Fruit fly (Drosophila melanogaster) whole organism, pupa: ENCODE measurements around the gene CG17197.

Experiments
- CG12605 ChIP-seq: fragments of 200-800 bp; sonication (Bioruptor generic); IDR thresholded peaks from 2 replicates; pipeline ENCODE4 v1.3.6; 2022; ENCODE audit warnings: missing biosample characterization, missing genetic modification characterization
- CG13204 ChIP-seq: fragments of 200-800 bp; sonication (Bioruptor generic); optimal IDR thresholded peaks from 2 replicates; lab custom pipeline; 2018; ENCODE audit warnings: missing biosample characterization, mild to moderate bottlenecking, missing genetic modification characterization, moderate library complexity
- CG14655 ChIP-seq: fragments of 200-800 bp; sonication (Bioruptor generic); optimal IDR thresholded peaks from 3 replicates; lab custom pipeline; 2017; ENCODE audit warnings: mild to moderate bottlenecking, missing biosample characterization, missing genetic modification reagents, missing genetic modification characterization
- CG15710 ChIP-seq: fragments of 200-800 bp; sonication (Bioruptor generic); optimal IDR thresholded peaks from 2 replicates; lab custom pipeline; 2018; ENCODE audit warnings: missing biosample characterization, mild to moderate bottlenecking, missing genetic modification characterization, moderate library complexity
- CG17806 ChIP-seq: fragments of 200-800 bp; sonication (Bioruptor generic); optimal IDR thresholded peaks from 2 replicates; lab custom pipeline; 2018; ENCODE audit warnings: missing biosample characterization, mild to moderate bottlenecking, missing genetic modification characterization, moderate library complexity
- CG32121 ChIP-seq: fragments of 200-800 bp; sonication (Bioruptor generic); IDR thresholded peaks from 2 replicates; pipeline ENCODE4 v1.3.6; 2022; ENCODE audit warnings: missing biosample characterization, missing genetic modification characterization
- CG34367 ChIP-seq: fragments of 200-800 bp; sonication (Bioruptor generic); optimal IDR thresholded peaks from 2 replicates; lab custom pipeline; 2018; ENCODE audit warnings: missing biosample characterization, mild to moderate bottlenecking, missing genetic modification characterization
- CG4496 ChIP-seq: fragments of 200-800 bp; sonication (Bioruptor generic); IDR thresholded peaks from 3 replicates; pipeline ENCODE4 v1.3.6; 2022; ENCODE audit warnings: missing biosample characterization, missing genetic modification characterization
- CG8159 ChIP-seq: fragments of 200-800 bp; sonication (Bioruptor generic); optimal IDR thresholded peaks from 3 replicates; lab custom pipeline; 2018; ENCODE audit warnings: missing biosample characterization, mild to moderate bottlenecking, missing genetic modification characterization, moderate library complexity
- CG8301 ChIP-seq: fragments of 200-800 bp; sonication (Bioruptor generic); optimal IDR thresholded peaks from 2 replicates; lab custom pipeline; 2018; ENCODE audit warnings: missing biosample characterization, mild to moderate bottlenecking, missing genetic modification characterization
- CG9948 ChIP-seq: fragments of 200-800 bp; sonication (Bioruptor generic); optimal IDR thresholded peaks from 2 replicates; lab custom pipeline; 2018; ENCODE audit warnings: missing biosample characterization, mild to moderate bottlenecking, missing genetic modification characterization, moderate library complexity
- D1 ChIP-seq: fragments of 200-800 bp; sonication (Bioruptor generic); optimal IDR thresholded peaks from 2 replicates; lab custom pipeline; 2018; ENCODE audit warnings: missing biosample characterization, mild to moderate bottlenecking, missing genetic modification characterization, moderate library complexity
- EcR ChIP-seq: fragments of 200-800 bp; sonication (Bioruptor generic); optimal IDR thresholded peaks from 3 replicates; lab custom pipeline; 2019; ENCODE audit warnings: missing biosample characterization, missing genetic modification characterization, mild to moderate bottlenecking, moderate library complexity, missing genetic modification reagents
- Ets98B ChIP-seq: fragments of 200-800 bp; sonication (Bioruptor generic); IDR thresholded peaks from 2 replicates; pipeline ENCODE4 v1.3.6; 2022; ENCODE audit warnings: missing biosample characterization, missing genetic modification characterization
- Pif1A ChIP-seq: fragments of 200-800 bp; sonication (Bioruptor generic); optimal IDR thresholded peaks from 3 replicates; lab custom pipeline; 2016; ENCODE audit warnings: missing biosample characterization, missing genetic modification characterization
- Pif1B ChIP-seq: fragments of 200-800 bp; sonication (Bioruptor generic); optimal IDR thresholded peaks from 3 replicates; lab custom pipeline; 2016; ENCODE audit warnings: missing biosample characterization, missing genetic modification characterization
- Snoo ChIP-seq: fragments of 200-800 bp; sonication (Bioruptor generic); optimal IDR thresholded peaks from 3 replicates; lab custom pipeline; 2017; ENCODE audit warnings: missing biosample characterization, mild to moderate bottlenecking, missing genetic modification characterization, inconsistent platforms
- fd96Ca ChIP-seq: fragments of 200-800 bp; sonication (Bioruptor generic); IDR thresholded peaks from 3 replicates; pipeline ENCODE4 v1.3.6; 2022; ENCODE audit warnings: missing biosample characterization, missing genetic modification characterization
- gl ChIP-seq: fragments of 200-800 bp; sonication (Bioruptor generic); optimal IDR thresholded peaks from 2 replicates; lab custom pipeline; 2018; ENCODE audit warnings: missing biosample characterization, mild to moderate bottlenecking, missing genetic modification characterization
- rn ChIP-seq: fragments of 200-800 bp; sonication (Bioruptor generic); IDR thresholded peaks from 2 replicates; pipeline ENCODE4 v1.3.6; 2022; ENCODE audit warnings: missing biosample characterization, missing genetic modification characterization

Gene CG17197

DNA sequence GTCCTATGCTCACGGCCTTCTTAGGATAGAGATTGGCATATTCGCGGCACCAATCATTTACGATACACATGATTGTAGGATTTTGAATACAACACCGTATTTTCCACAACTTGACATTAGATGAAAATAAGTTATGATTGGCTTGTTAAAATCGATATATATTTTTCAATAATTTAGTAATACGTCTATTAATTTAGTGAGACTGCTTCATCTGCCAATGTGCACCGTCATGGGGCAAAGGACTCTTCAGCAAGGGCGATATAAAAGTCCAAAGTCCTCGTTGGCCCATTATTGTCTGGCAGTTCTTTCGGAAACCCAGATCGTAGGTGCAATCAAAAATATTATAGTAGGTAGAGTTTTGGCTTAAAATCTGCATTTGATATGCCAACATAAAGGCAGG is 968 bp upstream of the CG17197 start, which contains the start of gene CG17196:
CG17196 (minus strand) TSS at position 101 of the 400 bp plus-strand sequence.
- TF ChIP-seq CG8301 (tag; lab: Kevin White, UChicago): no peak
- no peak for TF ChIP-seq rn (GFP tag; lab: Robert Waterston, UW)

DNA sequence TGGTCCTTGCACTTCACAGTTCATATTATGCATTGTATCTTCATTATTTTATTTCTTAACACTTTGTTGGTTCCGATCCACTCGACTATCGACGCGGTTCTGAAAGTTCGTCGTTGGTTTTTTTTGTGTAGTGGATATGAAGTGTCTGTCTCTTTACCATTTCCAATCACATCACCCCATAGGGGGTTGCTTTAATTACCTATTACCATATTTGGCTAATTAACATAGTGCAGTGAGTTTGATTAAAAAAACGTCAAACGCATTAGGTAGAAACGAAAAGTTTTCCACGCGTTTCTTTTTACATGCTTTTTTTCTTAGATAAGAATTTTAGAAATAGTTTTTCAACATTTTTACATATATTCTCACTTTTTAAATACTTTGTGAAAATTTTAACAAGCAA is 12.2 kb downstream of the CG17197 start, which contains the start of gene LpR1:
LpR1 (minus strand) TSS at position 101 of the 400 bp plus-strand sequence.
- no peak for TF ChIP-seq EcR (GFP tag; lab: Kevin White, UChicago)

DNA sequence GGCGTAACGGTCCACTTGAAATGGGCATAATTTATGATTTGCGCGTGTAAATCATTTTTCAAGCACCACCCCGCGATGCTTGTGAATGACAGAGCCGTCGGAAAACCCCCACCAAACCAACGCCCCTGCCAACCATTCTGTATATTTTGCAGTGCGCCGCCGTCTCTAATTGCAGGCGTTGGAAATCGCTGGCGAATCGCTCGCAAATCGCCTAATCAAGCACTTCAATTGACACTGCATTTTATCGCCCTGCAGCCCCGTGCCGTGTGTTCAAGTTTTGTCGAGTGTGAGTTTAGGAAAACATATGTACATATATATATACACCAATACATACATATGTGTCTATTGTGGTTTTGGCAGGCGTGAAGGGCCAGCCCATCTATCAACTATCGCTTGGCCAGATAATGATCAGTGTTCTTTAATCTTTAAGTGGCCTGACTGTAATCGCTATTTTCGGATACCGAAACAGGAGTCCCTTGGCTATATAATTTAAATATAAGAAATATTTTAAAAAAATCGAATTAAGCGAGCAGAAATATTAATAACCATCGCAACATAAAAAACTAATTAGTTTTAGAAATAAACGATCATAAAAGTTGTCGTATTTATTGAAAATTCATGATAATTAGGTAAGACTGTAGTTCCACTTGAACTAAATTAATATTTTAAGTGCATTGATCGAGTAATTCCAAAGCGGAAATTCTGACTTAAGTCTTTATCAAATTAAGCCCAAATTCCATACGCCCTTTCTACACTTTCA is 13.0 kb downstream of the CG17197 start:
- TF ChIP-seq CG12605 (GFP tag; lab: Robert Waterston, UW): no peak
- no peak for TF ChIP-seq CG4496 (GFP tag; lab: Robert Waterston, UW)
- no peak for TF ChIP-seq fd96Ca
- no peak for TF ChIP-seq CG17806 (tag; lab: Kevin White, UChicago)
- TF ChIP-seq CG15710 (tag; lab: Kevin White, UChicago): no peak
- no peak for TF ChIP-seq gl (tag; lab: Kevin White, UChicago)
- no peak for TF ChIP-seq Pif1B (GFP tag; lab: Kevin White, UChicago)
- no peak for TF ChIP-seq CG34367 (tag; lab: Kevin White, UChicago)
- TF ChIP-seq Pif1A: no peak
- no peak for TF ChIP-seq Ets98B (GFP tag; lab: Robert Waterston, UW)
- TF ChIP-seq Snoo (tag; lab: Kevin White, UChicago): no peak

DNA sequence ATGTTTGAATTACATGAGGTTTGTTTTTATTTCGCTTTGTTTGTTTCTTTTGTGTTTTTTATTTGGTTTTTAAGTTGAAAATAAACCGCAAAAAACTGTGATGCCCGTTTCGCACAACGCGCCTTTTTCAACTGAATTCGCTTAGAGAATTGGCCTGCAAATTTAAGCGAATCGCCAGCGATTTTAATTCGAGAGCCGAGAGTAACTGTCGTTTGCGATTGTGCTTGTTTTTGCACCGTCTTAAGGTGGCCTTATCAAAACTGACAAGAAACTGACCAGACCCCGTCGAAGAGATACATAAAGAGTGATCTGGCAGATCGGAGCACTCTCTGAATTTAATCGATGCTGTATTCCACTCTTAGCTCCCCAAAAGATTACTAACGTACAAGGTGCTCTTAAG is 15.0 kb downstream of the CG17197 start:
- TF ChIP-seq gl (tag; lab: Kevin White, UChicago) (no peak), CG4496 (GFP tag; lab: Robert Waterston, UW) (0 out of 3 replicates have a peak, but pooled peaks have one; percentile 42), fd96Ca (0 out of 3 replicates have a peak, but pooled peaks have one; percentile 22), CG12605 (GFP tag; lab: Robert Waterston, UW) (peak; percentile 41; the same call in 1 of the 2 replicates), CG14655 (GFP tag; lab: Kevin White, UChicago) (peak; percentile 16), CG13204 (no peak), Snoo (tag; lab: Kevin White, UChicago) (no peak), CG17806 (tag; lab: Kevin White, UChicago) (no peak), Ets98B (GFP tag; lab: Robert Waterston, UW) (peak; percentile 45; the same call in 1 of the 2 replicates)
- TF ChIP-seq, all 21 proteins: peak for 5

DNA sequence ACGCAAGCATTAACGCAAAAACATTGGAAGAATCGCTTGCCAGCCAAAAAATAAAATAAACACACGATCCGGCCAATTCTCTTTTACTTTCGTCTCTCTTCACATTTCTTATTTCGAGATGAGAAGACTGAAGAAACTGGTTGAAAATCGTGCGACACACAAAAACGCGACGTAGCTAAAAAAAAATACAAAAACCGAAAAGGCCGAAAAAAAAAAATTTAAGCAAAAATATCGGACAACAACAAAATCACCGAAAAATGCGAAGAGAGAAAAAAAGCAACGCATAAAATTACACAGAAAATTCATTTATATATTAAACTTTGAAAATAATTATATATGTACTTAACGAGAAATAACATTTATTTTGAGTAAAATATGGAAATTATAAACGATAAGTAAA is 15.7 kb downstream of the CG17197 start:
- TF ChIP-seq CG32121 (GFP tag; lab: Robert Waterston, UW) (peak; percentile 56; the same call in 1 of the 2 replicates), Snoo (tag; lab: Kevin White, UChicago) (peak; percentile 62), Pif1A (peak; percentile 21), CG34367 (tag; lab: Kevin White, UChicago) (no peak), CG4496 (GFP tag; lab: Robert Waterston, UW) (peak; percentile 15; the same call in 1 of the 3 replicates)

DNA sequence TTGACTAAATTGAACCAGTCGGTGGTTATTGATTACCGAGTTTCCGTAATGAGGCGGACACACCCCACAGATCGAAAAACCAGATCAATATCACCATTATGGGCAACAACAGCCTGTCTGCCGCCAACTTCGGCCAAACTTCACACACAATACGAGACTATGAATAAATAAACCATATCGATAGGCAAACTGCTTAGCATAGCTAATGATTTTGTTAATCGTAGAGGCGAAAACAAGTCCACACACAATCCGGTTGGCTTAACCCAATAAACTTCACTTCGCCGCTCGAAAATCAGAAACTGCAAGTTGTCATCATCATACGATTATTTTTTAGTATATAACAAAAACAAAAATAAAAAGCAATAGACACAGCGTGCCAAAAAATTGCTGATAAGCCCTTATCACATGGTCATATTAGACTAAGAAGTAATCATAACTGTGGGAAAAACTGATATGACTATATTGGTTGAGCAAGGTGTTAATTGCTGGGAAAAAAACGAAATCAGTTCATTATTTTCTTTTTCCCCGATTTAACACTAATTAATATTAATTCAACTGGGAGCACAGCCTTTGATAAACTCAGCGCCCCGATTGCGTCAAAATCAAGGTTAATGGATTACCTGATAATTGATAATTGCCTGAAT is 19.2 kb downstream of the CG17197 start:
- TF ChIP-seq D1: no peak
- no peak for TF ChIP-seq CG8159 (tag; lab: Kevin White, UChicago)
- no peak for TF ChIP-seq CG9948 (tag; lab: Kevin White, UChicago)
- no peak for TF ChIP-seq CG14655 (GFP tag; lab: Kevin White, UChicago)
- TF ChIP-seq gl (tag; lab: Kevin White, UChicago): no peak

DNA sequence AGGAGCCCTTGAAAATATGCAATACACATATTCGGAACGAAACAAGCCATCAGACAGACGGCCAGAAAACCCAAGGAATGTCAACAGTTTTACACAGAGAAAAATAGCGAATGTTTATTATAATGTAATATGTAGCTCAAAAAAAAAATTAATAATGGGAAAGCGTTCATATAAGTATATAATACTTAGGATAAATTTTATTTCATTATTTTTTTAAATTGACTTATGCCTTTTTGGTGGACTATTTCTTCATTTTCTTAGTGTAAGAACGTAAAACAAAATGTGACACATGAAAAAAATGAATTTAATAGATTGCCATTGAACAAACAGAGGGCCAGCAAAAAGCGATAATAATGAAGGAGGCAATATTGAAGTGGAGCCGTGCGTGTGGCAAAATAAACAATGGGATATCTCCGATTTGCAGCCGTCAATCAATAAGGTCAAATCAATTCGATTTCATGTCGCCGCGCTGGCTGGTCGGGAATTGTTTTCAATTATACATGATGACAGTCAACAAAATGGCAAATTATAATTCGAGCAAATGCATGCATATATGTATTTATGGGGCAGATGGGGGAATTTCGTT is 20.2 kb downstream of the CG17197 start:
- TF ChIP-seq CG14655 (GFP tag; lab: Kevin White, UChicago): peak; percentile 3
- no peak for TF ChIP-seq CG8301 (tag; lab: Kevin White, UChicago)
